Fruit fly (Drosophila melanogaster) Kc167 (cell line): Measurements from ENCODE around the gene CG42676.

Experiments
- Myc ChIP-seq: fragments of >200 bp; optimal IDR thresholded peaks from 2 replicates; lab custom pipeline; 2017; ENCODE audit warnings: missing external identifiers
- Sin3A ChIP-seq: fragments of >200 bp; optimal IDR thresholded peaks from 2 replicates; lab custom pipeline; 2018; ENCODE audit warnings: missing external identifiers
- h ChIP-seq: fragments of >200 bp; optimal IDR thresholded peaks from 3 replicates; lab custom pipeline; 2018; ENCODE audit warnings: missing external identifiers
- insv ChIP-seq: fragments of >200 bp; optimal IDR thresholded peaks from 3 replicates; lab custom pipeline; 2018; ENCODE audit warnings: missing external identifiers
- psq ChIP-seq: fragments of >200 bp; optimal IDR thresholded peaks from 2 replicates; lab custom pipeline; 2017; ENCODE audit warnings: missing external identifiers
- ttk ChIP-seq: sonication (Bioruptor generic); optimal IDR thresholded peaks from 2 replicates; lab custom pipeline; 2017; ENCODE audit warnings: missing external identifiers

dm6 chr3L:1841984-1842383 lies 39.1 kb downstream of the CG42676 start, which contains the start of gene Cpr62Bc:
- TF ChIP-seq insv (lab: Kevin White, UChicago), result no peak
- no peak for TF ChIP-seq Sin3A (lab: Kevin White, UChicago)
- no peak for TF ChIP-seq psq
- TF ChIP-seq h (lab: Kevin White, UChicago), result no peak
- no peak for TF ChIP-seq Myc (lab: Kevin White, UChicago)
- TF ChIP-seq ttk (lab: Kevin White, UChicago), result no peak
